Worm (Caenorhabditis elegans) whole organism, late embryonic: ENCODE results near the gene fln-1.

Source experiments
- ama-1 ChIP-seq: fragments of 150-350 bp; optimal IDR thresholded peaks from 2 replicates; lab custom pipeline; 2014
- ceh-45 ChIP-seq: fragments of 200-800 bp; sonication (Bioruptor generic); IDR thresholded peaks from 2 replicates; pipeline ENCODE4 v1.3.6; 2022; ENCODE audit warnings: missing genetic modification reagents, missing genetic modification characterization, missing compliant biosample characterization
- ceh-9 ChIP-seq: sonication (generic microtip); optimal IDR thresholded peaks from 2 replicates; lab custom pipeline; 2016; ENCODE audit warnings: mild to moderate bottlenecking, missing genetic modification characterization, inconsistent platforms, missing compliant biosample characterization
- elt-2 ChIP-seq: sonication (generic microtip); optimal IDR thresholded peaks from 2 replicates; lab custom pipeline; 2016; ENCODE audit warnings: missing genetic modification reagents, missing genetic modification characterization, missing compliant biosample characterization
- fkh-10 ChIP-seq: fragments of 150-350 bp; optimal IDR thresholded peaks from 2 replicates; lab custom pipeline; 2014; ENCODE audit warnings: missing biosample characterization, missing genetic modification reagents, missing genetic modification characterization
- gmeb-2 ChIP-seq: sonication (generic microtip); optimal IDR thresholded peaks from 2 replicates; lab custom pipeline; 2016; ENCODE audit warnings: missing genetic modification characterization, inconsistent platforms, missing compliant biosample characterization
- hlh-15 ChIP-seq: sonication (generic microtip); optimal IDR thresholded peaks from 2 replicates; lab custom pipeline; 2016; ENCODE audit warnings: missing genetic modification characterization, missing compliant biosample characterization
- nfya-1 ChIP-seq: sonication (generic microtip); optimal IDR thresholded peaks from 2 replicates; lab custom pipeline; 2017; ENCODE audit warnings: missing genetic modification characterization, mild to moderate bottlenecking, missing compliant biosample characterization, antibody characterized with exemption, moderate library complexity
- nhr-232 ChIP-seq: sonication (generic microtip); optimal IDR thresholded peaks from 2 replicates; lab custom pipeline; 2016; ENCODE audit warnings: missing genetic modification characterization, missing compliant biosample characterization
- pqm-1 ChIP-seq: sonication (generic microtip); optimal IDR thresholded peaks from 2 replicates; lab custom pipeline; 2016; ENCODE audit warnings: missing genetic modification characterization, missing compliant biosample characterization
- syd-9 ChIP-seq: sonication (generic microtip); optimal IDR thresholded peaks from 2 replicates; lab custom pipeline; 2016; ENCODE audit warnings: mild to moderate bottlenecking, missing genetic modification characterization, moderate library complexity, missing compliant biosample characterization
- ttx-3 ChIP-seq: sonication (generic microtip); optimal IDR thresholded peaks from 2 replicates; lab custom pipeline; 2016; ENCODE audit warnings: missing genetic modification reagents, missing genetic modification characterization, missing compliant biosample characterization

DNA sequence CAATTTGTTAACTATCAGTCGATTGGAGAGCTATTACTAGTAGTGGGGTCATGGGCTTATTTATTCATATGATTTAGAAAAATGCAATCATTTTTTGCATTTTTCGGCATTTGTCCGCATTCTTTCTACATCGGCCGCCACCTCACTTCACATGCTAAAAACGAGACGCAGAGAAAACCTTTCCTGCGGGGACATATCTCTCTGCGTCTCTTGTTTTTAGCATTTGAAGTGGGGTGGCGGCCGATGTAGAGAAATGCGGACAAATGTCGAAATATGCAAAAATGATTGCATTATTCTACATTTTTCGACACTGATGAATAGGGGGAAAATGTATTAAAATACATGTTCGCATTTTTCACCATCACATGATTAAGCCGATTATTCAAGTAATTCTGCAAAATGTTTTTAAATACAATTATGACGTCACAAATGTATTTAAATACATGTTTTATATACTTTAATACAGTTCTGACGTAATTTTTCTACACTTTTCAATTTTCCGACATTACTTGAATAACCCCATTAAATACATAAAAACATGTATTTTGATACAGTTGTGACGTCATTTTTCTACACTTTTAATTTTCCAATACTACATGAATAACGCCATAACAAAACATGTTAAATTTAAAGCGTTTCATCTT lies 3.5 kb downstream of the fln-1 start:
- no peak for TF ChIP-seq pqm-1 (tag; lab: Kevin White, UChicago)
- no peak for TF ChIP-seq ama-1
- TF ChIP-seq fkh-10 (GFP tag; lab: Kevin White, UChicago), result no peak
- no peak for TF ChIP-seq syd-9
- TF ChIP-seq gmeb-2 (tag; lab: Kevin White, UChicago), result no peak
- TF ChIP-seq elt-2, result no peak
- TF ChIP-seq nfya-1 (tag; lab: Kevin White, UChicago), result no peak
- no peak for TF ChIP-seq nhr-232 (tag; lab: Kevin White, UChicago)
- TF ChIP-seq ttx-3, result no peak
- no peak for TF ChIP-seq hlh-15 (tag; lab: Kevin White, UChicago)
- TF ChIP-seq ceh-9, result no peak
- TF ChIP-seq ceh-45 (GFP tag; lab: Robert Waterston, UW), result no peak
